Worm (Caenorhabditis elegans) whole organism, midembryonic: ENCODE results near the gene ZK669.5.

Source experiments
- T22C8.4 ChIP-seq: fragments of 200-800 bp; sonication (Bioruptor generic); IDR thresholded peaks from 2 replicates; pipeline ENCODE4 v1.3.6; 2022; ENCODE audit warnings: missing genetic modification characterization, missing compliant biosample characterization
- cog-1 ChIP-seq: sonication (generic microtip); optimal IDR thresholded peaks from 2 replicates; lab custom pipeline; 2016; ENCODE audit warnings: missing genetic modification characterization, missing compliant biosample characterization
- flt-1 ChIP-seq: fragments of 200-800 bp; sonication (Bioruptor generic); IDR thresholded peaks from 2 replicates; pipeline ENCODE4 v1.3.6; 2022; ENCODE audit warnings: missing genetic modification characterization, missing compliant biosample characterization
- klf-2 ChIP-seq: fragments of 200-800 bp; sonication (Bioruptor generic); conservative IDR thresholded peaks from 2 replicates; pipeline ENCODE4 v1.3.6; 2022; ENCODE audit warnings: missing genetic modification reagents, missing genetic modification characterization, missing compliant biosample characterization
- med-1 ChIP-seq: sonication (generic microtip); optimal IDR thresholded peaks from 2 replicates; lab custom pipeline; 2017; ENCODE audit warnings: missing genetic modification characterization, mild to moderate bottlenecking, missing compliant biosample characterization, antibody characterized with exemption, missing genetic modification reagents; ENCODE audit not compliant: insufficient read depth
- ref-1 ChIP-seq: fragments of 200-800 bp; sonication (Bioruptor generic); conservative IDR thresholded peaks from 2 replicates; pipeline ENCODE4 v1.3.6; 2022; ENCODE audit warnings: missing genetic modification reagents, missing genetic modification characterization, missing compliant biosample characterization
- tab-1 ChIP-seq: fragments of 200-800 bp; sonication (Bioruptor generic); IDR thresholded peaks from 2 replicates; pipeline ENCODE4 v1.3.6; 2022; ENCODE audit warnings: missing genetic modification characterization, missing compliant biosample characterization
- ztf-23 ChIP-seq: fragments of 200-800 bp; sonication (Bioruptor generic); IDR thresholded peaks from 2 replicates; pipeline ENCODE4 v1.3.6; 2022; ENCODE audit warnings: missing genetic modification reagents, missing genetic modification characterization, missing compliant biosample characterization
- ztf-29 ChIP-seq: fragments of 200-800 bp; sonication (Bioruptor generic); IDR thresholded peaks from 2 replicates; pipeline ENCODE4 v1.3.6; 2022; ENCODE audit warnings: missing genetic modification reagents, missing genetic modification characterization, missing compliant biosample characterization

The ZK669.5 gene

ce11 chrII:7946830-7947425, at the start of gene ZK669.5:
ZK669.5 (minus strand) TSS chrII:7946880.
- no peak for TF ChIP-seq ztf-29 (GFP tag; lab: Robert Waterston, UW)
- TF ChIP-seq T22C8.4 (GFP tag; lab: Robert Waterston, UW), result no peak
- no peak for TF ChIP-seq klf-2 (GFP tag; lab: Robert Waterston, UW)
- TF ChIP-seq ref-1 (GFP tag; lab: Robert Waterston, UW), result no peak
- no peak for TF ChIP-seq tab-1
- no peak for TF ChIP-seq ztf-23 (GFP tag; lab: Robert Waterston, UW)
- TF ChIP-seq med-1 (GFP tag; lab: Kevin White, UChicago), result no peak
- no peak for TF ChIP-seq cog-1 (tag; lab: Kevin White, UChicago)
- no peak for TF ChIP-seq flt-1 (GFP tag; lab: Robert Waterston, UW)

ce11 chrII:7991279-7991678, 44.6 kb upstream of the ZK669.5 start:
- no peak for TF ChIP-seq T22C8.4 (GFP tag; lab: Robert Waterston, UW)
- no peak for TF ChIP-seq ref-1 (GFP tag; lab: Robert Waterston, UW)
- TF ChIP-seq ztf-23 (GFP tag; lab: Robert Waterston, UW), result no peak
- TF ChIP-seq tab-1, result no peak
- no peak for TF ChIP-seq med-1 (GFP tag; lab: Kevin White, UChicago)
- no peak for TF ChIP-seq klf-2 (GFP tag; lab: Robert Waterston, UW)
- no peak for TF ChIP-seq flt-1 (GFP tag; lab: Robert Waterston, UW)
- TF ChIP-seq cog-1 (tag; lab: Kevin White, UChicago), result no peak
- TF ChIP-seq ztf-29 (GFP tag; lab: Robert Waterston, UW), result no peak

ce11 chrII:7990192-7990591, 43.5 kb upstream of the ZK669.5 start:
- TF ChIP-seq flt-1 (GFP tag; lab: Robert Waterston, UW) (no peak), med-1 (GFP tag; lab: Kevin White, UChicago) (no peak), cog-1 (tag; lab: Kevin White, UChicago) (no peak), tab-1 (no peak), ztf-23 (GFP tag; lab: Robert Waterston, UW) (no peak), klf-2 (GFP tag; lab: Robert Waterston, UW) (no peak), ref-1 (GFP tag; lab: Robert Waterston, UW) (no peak)

- TF ChIP-seq med-1 (GFP tag; lab: Kevin White, UChicago) (no peak), tab-1 (no peak), ref-1 (GFP tag; lab: Robert Waterston, UW) (no peak), ztf-29 (GFP tag; lab: Robert Waterston, UW) (no peak), klf-2 (GFP tag; lab: Robert Waterston, UW) (no peak), ztf-23 (GFP tag; lab: Robert Waterston, UW) (no peak), cog-1 (tag; lab: Kevin White, UChicago) (no peak), T22C8.4 (GFP tag; lab: Robert Waterston, UW) (no peak), flt-1 (GFP tag; lab: Robert Waterston, UW) (no peak)
Measured at ce11 chrII:7986928-7987327, 40.2 kb upstream of the ZK669.5 start.

ce11 chrII:7985029-7985428, 38.3 kb upstream of the ZK669.5 start:
- no peak for TF ChIP-seq tab-1
- no peak for TF ChIP-seq ztf-23 (GFP tag; lab: Robert Waterston, UW)
- TF ChIP-seq klf-2 (GFP tag; lab: Robert Waterston, UW), result no peak
- no peak for TF ChIP-seq ztf-29 (GFP tag; lab: Robert Waterston, UW)
- no peak for TF ChIP-seq cog-1 (tag; lab: Kevin White, UChicago)
- TF ChIP-seq flt-1 (GFP tag; lab: Robert Waterston, UW), result no peak
- TF ChIP-seq ref-1 (GFP tag; lab: Robert Waterston, UW), result no peak
- no peak for TF ChIP-seq T22C8.4 (GFP tag; lab: Robert Waterston, UW)
- TF ChIP-seq med-1 (GFP tag; lab: Kevin White, UChicago), result no peak

- no peak for TF ChIP-seq ztf-23 (GFP tag; lab: Robert Waterston, UW)
Measured at ce11 chrII:7984071-7984470, 37.4 kb upstream of the ZK669.5 start.

ce11 chrII:7983454-7983853, 36.8 kb upstream of the ZK669.5 start:
- no peak for TF ChIP-seq klf-2 (GFP tag; lab: Robert Waterston, UW)
- no peak for TF ChIP-seq tab-1
- no peak for TF ChIP-seq ztf-23 (GFP tag; lab: Robert Waterston, UW)
- no peak for TF ChIP-seq ref-1 (GFP tag; lab: Robert Waterston, UW)
- no peak for TF ChIP-seq ztf-29 (GFP tag; lab: Robert Waterston, UW)
- no peak for TF ChIP-seq flt-1 (GFP tag; lab: Robert Waterston, UW)
- no peak for TF ChIP-seq med-1 (GFP tag; lab: Kevin White, UChicago)

- TF ChIP-seq T22C8.4 (GFP tag; lab: Robert Waterston, UW) (no peak), klf-2 (GFP tag; lab: Robert Waterston, UW) (no peak), ztf-29 (GFP tag; lab: Robert Waterston, UW) (no peak), med-1 (GFP tag; lab: Kevin White, UChicago) (no peak), cog-1 (tag; lab: Kevin White, UChicago) (no peak), ztf-23 (GFP tag; lab: Robert Waterston, UW) (no peak), ref-1 (GFP tag; lab: Robert Waterston, UW) (no peak), flt-1 (GFP tag; lab: Robert Waterston, UW) (no peak)
Measured at ce11 chrII:7981084-7981483, 34.4 kb upstream of the ZK669.5 start.

ce11 chrII:7977513-7977912, 30.8 kb upstream of the ZK669.5 start:
- TF ChIP-seq ztf-29 (GFP tag; lab: Robert Waterston, UW), result no peak
- no peak for TF ChIP-seq flt-1 (GFP tag; lab: Robert Waterston, UW)
- no peak for TF ChIP-seq med-1 (GFP tag; lab: Kevin White, UChicago)
- no peak for TF ChIP-seq ref-1 (GFP tag; lab: Robert Waterston, UW)
- TF ChIP-seq ztf-23 (GFP tag; lab: Robert Waterston, UW), result no peak
- no peak for TF ChIP-seq klf-2 (GFP tag; lab: Robert Waterston, UW)
- TF ChIP-seq tab-1, result no peak
- no peak for TF ChIP-seq T22C8.4 (GFP tag; lab: Robert Waterston, UW)
- TF ChIP-seq cog-1 (tag; lab: Kevin White, UChicago), result no peak
